In genomic region chr3R:24206341-24207114, dm6 we compare ENCODE assay signal across 5 fruit fly cellular contexts.
TF ChIP-seq lines count a peak whose summit lies in the region.

No protein-coding gene starts in this region.

- TF ChIP-seq CTCF in whole organism, embryonic (GFP tag; optimal IDR thresholded peaks at IDR 0.05; lab: Kevin White, UChicago), result no peak

TF ChIP-seq in whole organism, adult, 20 proteins besides CTCF, POLR2A, EP300 and RAD21:
- TF ChIP-seq CG33017 (tag; optimal IDR thresholded peaks at IDR 0.05; lab: Kevin White, UChicago), result no peak
- peak; percentile 76 for TF ChIP-seq tj (GFP tag; optimal IDR thresholded peaks at IDR 0.05; lab: Kevin White, UChicago)
- TF ChIP-seq bab1 (GFP tag; optimal IDR thresholded peaks at IDR 0.05; lab: Kevin White, UChicago), result no peak

TF ChIP-seq in whole organism, embryonic, 481 proteins besides CTCF, POLR2A, EP300 and RAD21 (continues in another document):
- peak; percentile 70 for TF ChIP-seq CG18262 (tag; optimal IDR thresholded peaks at IDR 0.05; lab: Kevin White, UChicago)
- peak; percentile 12 for TF ChIP-seq odd (GFP tag; optimal IDR thresholded peaks at IDR 0.05; lab: Kevin White, UChicago)
- TF ChIP-seq Dip2 (GFP tag; IDR thresholded peaks at IDR 0.05; lab: Robert Waterston, UW), result no peak
- no peak for TF ChIP-seq CG43689 (GFP tag; IDR thresholded peaks at IDR 0.05; lab: Robert Waterston, UW)
- peak; percentile 58; the same call in 1 of the 2 replicates for TF ChIP-seq dati (GFP tag; IDR thresholded peaks at IDR 0.05; lab: Robert Waterston, UW)
- peak; percentile 37 for TF ChIP-seq CG1529 (GFP tag; optimal IDR thresholded peaks at IDR 0.05; lab: Kevin White, UChicago)
- TF ChIP-seq D19A (tag; optimal IDR thresholded peaks at IDR 0.05; lab: Kevin White, UChicago), result peak; percentile 90
- TF ChIP-seq cato (GFP tag; optimal IDR thresholded peaks at IDR 0.05; lab: Kevin White, UChicago; ENCODE audit: borderline replicate concordance), result peak; percentile 16
- no peak for TF ChIP-seq caup (GFP tag; optimal IDR thresholded peaks at IDR 0.05; lab: Kevin White, UChicago; ENCODE audit: severe bottlenecking)
- peak; percentile 21 for TF ChIP-seq Asciz (GFP tag; optimal IDR thresholded peaks at IDR 0.05; lab: Kevin White, UChicago)
- peak; percentile 57 for TF ChIP-seq lmd (GFP tag; IDR thresholded peaks at IDR 0.05; lab: Robert Waterston, UW)
- TF ChIP-seq CG2678 (tag; optimal IDR thresholded peaks at IDR 0.05; lab: Kevin White, UChicago), result peak; percentile 65
- peak; percentile 62; the same call in 2 of the 3 replicates for TF ChIP-seq Optix (GFP tag; IDR thresholded peaks at IDR 0.05; lab: Robert Waterston, UW)
- no peak for TF ChIP-seq nom (GFP tag; optimal IDR thresholded peaks at IDR 0.05; lab: Kevin White, UChicago)
- TF ChIP-seq pan (optimal IDR thresholded peaks at IDR 0.05; lab: Kevin White, UChicago), result no peak
- TF ChIP-seq pan (GFP tag; optimal IDR thresholded peaks at IDR 0.05 in 1 of 2, IDR thresholded peaks at IDR 0.05 in 1 of 2), result peak in 1 of 2 experiments; percentile 51
- TF ChIP-seq gcm (GFP tag; optimal IDR thresholded peaks at IDR 0.05; lab: Kevin White, UChicago), result peak; percentile 5
- peak; percentile 67 for TF ChIP-seq phol (tag; optimal IDR thresholded peaks at IDR 0.05; lab: Kevin White, UChicago)
- peak; percentile 49 for TF ChIP-seq Hsf (GFP tag; optimal IDR thresholded peaks at IDR 0.05; lab: Kevin White, UChicago)
- no peak for TF ChIP-seq knrl (GFP tag; IDR thresholded peaks at IDR 0.05; lab: Robert Waterston, UW; ENCODE audit: partially characterized antibody)
- TF ChIP-seq dysf (GFP tag; IDR thresholded peaks at IDR 0.05; lab: Robert Waterston, UW), result peak; percentile 70

TF ChIP-seq in whole organism, prepupa, 60 proteins besides CTCF, POLR2A, EP300 and RAD21 (continues in another document):
- no peak for TF ChIP-seq CG6854 (GFP tag; optimal IDR thresholded peaks at IDR 0.05; lab: Kevin White, UChicago)
- TF ChIP-seq vri (GFP tag; optimal IDR thresholded peaks at IDR 0.05; lab: Kevin White, UChicago), result no peak
- TF ChIP-seq fd85E (GFP tag; optimal IDR thresholded peaks at IDR 0.05; lab: Kevin White, UChicago), result no peak
- no peak for TF ChIP-seq CG11294 (GFP tag; IDR thresholded peaks at IDR 0.05; lab: Robert Waterston, UW)
- TF ChIP-seq fd59A (GFP tag; optimal IDR thresholded peaks at IDR 0.05; lab: Kevin White, UChicago), result peak; percentile 19
- TF ChIP-seq acj6 (GFP tag; optimal IDR thresholded peaks at IDR 0.05; lab: Kevin White, UChicago), result peak; percentile 66
- TF ChIP-seq CG9139 (GFP tag; optimal IDR thresholded peaks at IDR 0.05; lab: Kevin White, UChicago), result no peak
- peak; percentile 95 for TF ChIP-seq Eip78C (GFP tag; lab: Kevin White, UChicago)
- no peak for TF ChIP-seq CG4318 (GFP tag; optimal IDR thresholded peaks at IDR 0.05; lab: Kevin White, UChicago)
- TF ChIP-seq CG11762 (GFP tag; optimal IDR thresholded peaks at IDR 0.05; lab: Kevin White, UChicago; ENCODE audit: insufficient read depth), result peak; percentile 42
- peak; percentile 24 for TF ChIP-seq net (GFP tag; optimal IDR thresholded peaks at IDR 0.05; lab: Kevin White, UChicago)
- peak; percentile 64 for TF ChIP-seq CG34406 (GFP tag; optimal IDR thresholded peaks at IDR 0.05; lab: Kevin White, UChicago)
- TF ChIP-seq achi (GFP tag; optimal IDR thresholded peaks at IDR 0.05; lab: Kevin White, UChicago), result peak; percentile 66
- peak; percentile 83 for TF ChIP-seq svp (GFP tag; lab: Kevin White, UChicago)
- TF ChIP-seq Hr38 (GFP tag; optimal IDR thresholded peaks at IDR 0.05; lab: Kevin White, UChicago), result no peak
- TF ChIP-seq topi (GFP tag; optimal IDR thresholded peaks at IDR 0.05; lab: Kevin White, UChicago), result peak; percentile 53
- no peak for TF ChIP-seq fkh (GFP tag; optimal IDR thresholded peaks at IDR 0.05; lab: Kevin White, UChicago)
- TF ChIP-seq cyc (GFP tag; optimal IDR thresholded peaks at IDR 0.05; lab: Kevin White, UChicago), result no peak
- TF ChIP-seq CG3919 (GFP tag; optimal IDR thresholded peaks at IDR 0.05; lab: Kevin White, UChicago), result peak; percentile 62
- no peak for TF ChIP-seq CG7368 (GFP tag; optimal IDR thresholded peaks at IDR 0.05; lab: Kevin White, UChicago)
- TF ChIP-seq Ets96B (tag; optimal IDR thresholded peaks at IDR 0.05; lab: Kevin White, UChicago), result peak; percentile 22
- peak; percentile 54 for TF ChIP-seq Ets21C (GFP tag; optimal IDR thresholded peaks at IDR 0.05; lab: Kevin White, UChicago)
- peak; percentile 50 for TF ChIP-seq CG8119 (GFP tag; IDR thresholded peaks at IDR 0.05; lab: Robert Waterston, UW)
- peak; percentile 39 for TF ChIP-seq CG32006 (GFP tag; optimal IDR thresholded peaks at IDR 0.05; lab: Kevin White, UChicago)

TF ChIP-seq in whole organism, pupa, 21 proteins besides CTCF, POLR2A, EP300 and RAD21:
- TF ChIP-seq D1 (tag; optimal IDR thresholded peaks at IDR 0.05; lab: Kevin White, UChicago) (no peak), CG8159 (tag; optimal IDR thresholded peaks at IDR 0.05; lab: Kevin White, UChicago) (peak; percentile 40), CG14655 (GFP tag; optimal IDR thresholded peaks at IDR 0.05; lab: Kevin White, UChicago) (peak; percentile 21), CG34367 (tag; optimal IDR thresholded peaks at IDR 0.05; lab: Kevin White, UChicago) (peak; percentile 43), rn (GFP tag; IDR thresholded peaks at IDR 0.05; lab: Robert Waterston, UW) (no peak), EcR (GFP tag; optimal IDR thresholded peaks at IDR 0.05; lab: Kevin White, UChicago) (no peak), CG15710 (tag; optimal IDR thresholded peaks at IDR 0.05; lab: Kevin White, UChicago) (peak; percentile 33), Snoo (tag; optimal IDR thresholded peaks at IDR 0.05; lab: Kevin White, UChicago) (peak; percentile 57), CG17806 (tag; optimal IDR thresholded peaks at IDR 0.05; lab: Kevin White, UChicago) (peak; percentile 24), CG9948 (tag; optimal IDR thresholded peaks at IDR 0.05; lab: Kevin White, UChicago) (peak; percentile 8), CG13204 (GFP tag; optimal IDR thresholded peaks at IDR 0.05; lab: Kevin White, UChicago) (no peak), gl (tag; optimal IDR thresholded peaks at IDR 0.05; lab: Kevin White, UChicago) (no peak), Pif1A (GFP tag; optimal IDR thresholded peaks at IDR 0.05; lab: Kevin White, UChicago) (peak; percentile 47), CG8301 (tag; optimal IDR thresholded peaks at IDR 0.05; lab: Kevin White, UChicago) (peak; percentile 3), fd96Ca (GFP tag; IDR thresholded peaks at IDR 0.05; lab: Robert Waterston, UW) (peak; percentile 34; the same call in 1 of the 3 replicates), CG32121 (GFP tag; IDR thresholded peaks at IDR 0.05; lab: Robert Waterston, UW) (no peak), Pif1B (GFP tag; optimal IDR thresholded peaks at IDR 0.05; lab: Kevin White, UChicago) (peak; percentile 38), CG4496 (GFP tag; IDR thresholded peaks at IDR 0.05; lab: Robert Waterston, UW) (peak; percentile 9; the same call in 1 of the 3 replicates), CG12605 (GFP tag; IDR thresholded peaks at IDR 0.05; lab: Robert Waterston, UW) (peak; percentile 39; the same call in 1 of the 2 replicates), CG10348 (GFP tag; IDR thresholded peaks at IDR 0.05; lab: Robert Waterston, UW) (no peak), Ets98B (GFP tag; IDR thresholded peaks at IDR 0.05; lab: Robert Waterston, UW) (no peak)

TF ChIP-seq in whole organism, wandering third instar larva, 38 proteins besides CTCF, POLR2A, EP300 and RAD21:
- peak; percentile 2 for TF ChIP-seq rgr (GFP tag; optimal IDR thresholded peaks at IDR 0.05; lab: Kevin White, UChicago)
- peak in 1 of 2 experiments; percentile 9 for TF ChIP-seq foxo (GFP tag; optimal IDR thresholded peaks at IDR 0.05; lab: Kevin White, UChicago)
- no peak for TF ChIP-seq woc (GFP tag; optimal IDR thresholded peaks at IDR 0.05; lab: Kevin White, UChicago)
- TF ChIP-seq Sp1 (GFP tag; optimal IDR thresholded peaks at IDR 0.05; lab: Kevin White, UChicago), result no peak
- TF ChIP-seq OdsH (GFP tag; optimal IDR thresholded peaks at IDR 0.05; lab: Kevin White, UChicago), result no peak
- TF ChIP-seq fru (GFP tag; optimal IDR thresholded peaks at IDR 0.05; lab: Kevin White, UChicago), result peak; percentile 48
- peak; percentile 42 for TF ChIP-seq h (GFP tag; optimal IDR thresholded peaks at IDR 0.05; lab: Kevin White, UChicago)
- no peak for TF ChIP-seq lola (GFP tag; optimal IDR thresholded peaks at IDR 0.05; lab: Kevin White, UChicago)
- TF ChIP-seq ey (GFP tag; optimal IDR thresholded peaks at IDR 0.05; lab: Kevin White, UChicago), result peak; percentile 1
- no peak for TF ChIP-seq pan (optimal IDR thresholded peaks at IDR 0.05; lab: Kevin White, UChicago)
